Worm (Caenorhabditis elegans) whole organism, L1 larva: ENCODE measurements around the gene T27D12.1.
A peak's percentile ranks its signal among the peaks of the same experiment; 100 is the strongest.

Source experiments
- C34B4.2 ChIP-seq: sonication (generic microtip); optimal IDR thresholded peaks from 2 replicates; lab custom pipeline; 2017; ENCODE audit warnings: mild to moderate bottlenecking, missing genetic modification characterization, missing compliant biosample characterization
- Y116A8C.19 ChIP-seq: sonication (generic microtip); optimal IDR thresholded peaks from 2 replicates; lab custom pipeline; 2016; ENCODE audit warnings: missing compliant biosample characterization, missing genetic modification characterization, borderline replicate concordance
- ama-1 ChIP-seq: fragments of 150-350 bp; optimal IDR thresholded peaks from 2 replicates; lab custom pipeline; 2014
- blmp-1 ChIP-seq: fragments of 150-350 bp; optimal IDR thresholded peaks from 2 replicates; lab custom pipeline; 2014; ENCODE audit warnings: missing biosample characterization, missing genetic modification characterization
- ceh-8 ChIP-seq: fragments of 200-800 bp; sonication (Bioruptor generic); optimal IDR thresholded peaks from 2 replicates; lab custom pipeline; 2018; ENCODE audit warnings: mild to moderate bottlenecking, missing genetic modification characterization, moderate library complexity, missing compliant biosample characterization
- ceh-82 ChIP-seq, 3 experiments: fragments of 150-350 bp in 1 of 3; sonication (generic microtip) in 2 of 3; optimal IDR thresholded peaks; 2 replicates each; lab custom pipeline; 2014 to 2017; ENCODE audit warnings: missing biosample characterization in 3 of 3, missing genetic modification characterization in 3 of 3
- ceh-88 ChIP-seq: fragments of 200-800 bp; sonication (Bioruptor generic); IDR thresholded peaks from 2 replicates; pipeline ENCODE4 v1.3.6; 2022; ENCODE audit warnings: missing genetic modification characterization, missing compliant biosample characterization
- ces-1 ChIP-seq: fragments of 150-350 bp; optimal IDR thresholded peaks from 2 replicates; lab custom pipeline; 2014; ENCODE audit warnings: missing biosample characterization, missing genetic modification reagents, missing genetic modification characterization
- dsc-1 ChIP-seq: sonication (generic microtip); optimal IDR thresholded peaks from 2 replicates; lab custom pipeline; 2016; ENCODE audit warnings: mild to moderate bottlenecking, missing genetic modification characterization, missing compliant biosample characterization
- egl-13 ChIP-seq: sonication (generic microtip); optimal IDR thresholded peaks from 2 replicates; lab custom pipeline; 2016; ENCODE audit warnings: missing genotype, missing genetic modification reagents, missing genetic modification characterization, missing compliant biosample characterization
- egl-27 ChIP-seq, 2 experiments: fragments of 150-350 bp in 1 of 2; sonication (generic microtip); optimal IDR thresholded peaks; 3 replicates each; lab custom pipeline; 2017 to 2018; ENCODE audit warnings: missing biosample characterization in 2 of 2, missing genetic modification characterization in 2 of 2, missing genetic modification reagents in 2 of 2
- elt-2 ChIP-seq: sonication (generic microtip); optimal IDR thresholded peaks from 2 replicates; lab custom pipeline; 2016; ENCODE audit warnings: missing genetic modification characterization, mild to moderate bottlenecking, inconsistent platforms, missing compliant biosample characterization, missing genetic modification reagents
- elt-3 ChIP-seq, 6 experiments: fragments of 150-350 bp in 1 of 6; sonication (generic microtip); optimal IDR thresholded peaks; 2 replicates each; lab custom pipeline; 2017 to 2018; ENCODE audit warnings: missing biosample characterization in 6 of 6, missing genetic modification characterization in 6 of 6, inconsistent platforms in 1 of 6
- fkh-10 ChIP-seq: sonication (generic microtip); optimal IDR thresholded peaks from 2 replicates; lab custom pipeline; 2017; ENCODE audit warnings: missing biosample characterization, missing genetic modification reagents, missing genetic modification characterization
- fos-1 ChIP-seq: fragments of 150-350 bp; optimal IDR thresholded peaks from 2 replicates; lab custom pipeline; 2014; ENCODE audit warnings: missing biosample characterization, missing genetic modification characterization
- grh-1 ChIP-seq: fragments of 200-800 bp; sonication (Bioruptor generic); IDR thresholded peaks from 2 replicates; pipeline ENCODE4 v1.3.6; 2022; ENCODE audit warnings: missing genetic modification reagents, missing genetic modification characterization, missing compliant biosample characterization
- hlh-17 ChIP-seq: fragments of 200-800 bp; sonication (Bioruptor generic); optimal IDR thresholded peaks from 2 replicates; lab custom pipeline; 2018; ENCODE audit warnings: missing genetic modification characterization, mild to moderate bottlenecking, missing compliant biosample characterization, moderate library complexity, borderline replicate concordance
- hpl-2 ChIP-seq: fragments of 150-350 bp; optimal IDR thresholded peaks from 2 replicates; lab custom pipeline; 2014; ENCODE audit warnings: missing biosample characterization, missing genetic modification reagents, missing genetic modification characterization
- irx-1 ChIP-seq: sonication (generic microtip); optimal IDR thresholded peaks from 2 replicates; lab custom pipeline; 2016; ENCODE audit warnings: missing genetic modification characterization, missing compliant biosample characterization
- isw-1 ChIP-seq: fragments of 200-800 bp; sonication (Bioruptor generic); IDR thresholded peaks from 2 replicates; pipeline ENCODE4 v1.3.6; 2022; ENCODE audit warnings: missing genetic modification characterization, missing compliant biosample characterization
- jun-1 ChIP-seq: fragments of 150-350 bp; optimal IDR thresholded peaks from 2 replicates; lab custom pipeline; 2014; ENCODE audit warnings: missing biosample characterization, missing genetic modification reagents, missing genetic modification characterization
- lin-14 ChIP-seq: fragments of 200-800 bp; sonication (Bioruptor generic); optimal IDR thresholded peaks from 2 replicates; lab custom pipeline; 2018; ENCODE audit warnings: mild to moderate bottlenecking, missing genetic modification characterization, moderate library complexity, missing compliant biosample characterization
- lin-15B ChIP-seq: fragments of 150-350 bp; sonication (generic microtip); optimal IDR thresholded peaks from 3 replicates; lab custom pipeline; 2014; ENCODE audit warnings: missing biosample characterization, missing genetic modification characterization
- lin-35 ChIP-seq, 2 experiments: fragments of 150-350 bp; optimal IDR thresholded peaks; 2 replicates each; lab custom pipeline; 2014; ENCODE audit warnings: missing biosample characterization in 2 of 2, missing genetic modification characterization in 2 of 2, missing genetic modification reagents in 2 of 2
- lin-39 ChIP-seq: fragments of 150-350 bp; optimal IDR thresholded peaks from 2 replicates; lab custom pipeline; 2014; ENCODE audit warnings: missing biosample characterization, missing genetic modification reagents, missing genetic modification characterization
- lir-3 ChIP-seq: sonication (generic microtip); optimal IDR thresholded peaks from 2 replicates; lab custom pipeline; 2016; ENCODE audit warnings: mild to moderate bottlenecking, missing genetic modification characterization, moderate library complexity, missing compliant biosample characterization; ENCODE audit not compliant: poor library complexity
- lsy-2 ChIP-seq, 2 experiments: fragments of 150-350 bp; optimal IDR thresholded peaks; 2 replicates each; lab custom pipeline; 2014; ENCODE audit warnings: missing biosample characterization in 2 of 2, missing genetic modification characterization in 2 of 2
- mep-1 ChIP-seq: fragments of 150-350 bp; optimal IDR thresholded peaks from 2 replicates; lab custom pipeline; 2014; ENCODE audit warnings: missing biosample characterization, missing genetic modification characterization
- nhr-19 ChIP-seq: fragments of 200-800 bp; sonication (Bioruptor generic); conservative IDR thresholded peaks from 2 replicates; pipeline ENCODE4 v1.3.6; 2022; ENCODE audit warnings: missing genetic modification characterization, missing compliant biosample characterization
- nhr-20 ChIP-seq: sonication (generic microtip); optimal IDR thresholded peaks from 2 replicates; lab custom pipeline; 2016; ENCODE audit warnings: mild to moderate bottlenecking, missing genetic modification characterization, missing compliant biosample characterization
- nhr-237 ChIP-seq: fragments of 150-350 bp; optimal IDR thresholded peaks from 2 replicates; lab custom pipeline; 2014; ENCODE audit warnings: missing biosample characterization, missing genetic modification characterization
- nhr-47 ChIP-seq: sonication (generic microtip); optimal IDR thresholded peaks from 2 replicates; lab custom pipeline; 2016; ENCODE audit warnings: mild to moderate bottlenecking, missing genetic modification characterization, moderate library complexity, missing compliant biosample characterization
- nhr-71 ChIP-seq: sonication (generic microtip); optimal IDR thresholded peaks from 2 replicates; lab custom pipeline; 2016; ENCODE audit warnings: mild to moderate bottlenecking, missing genetic modification characterization, moderate library complexity, missing compliant biosample characterization
- nhr-76 ChIP-seq: sonication (generic microtip); optimal IDR thresholded peaks from 2 replicates; lab custom pipeline; 2017; ENCODE audit warnings: missing biosample characterization, missing genetic modification characterization
- nhr-84 ChIP-seq: sonication (generic microtip); optimal IDR thresholded peaks from 2 replicates; lab custom pipeline; 2017; ENCODE audit warnings: missing biosample characterization, missing genetic modification characterization
- nhr-85 ChIP-seq: sonication (generic microtip); peaks from one replicate; lab custom pipeline; 2016; ENCODE audit warnings: missing genetic modification characterization, inconsistent platforms, missing compliant biosample characterization
- nhr-90 ChIP-seq: sonication (generic microtip); optimal IDR thresholded peaks from 2 replicates; lab custom pipeline; 2016; ENCODE audit warnings: mild to moderate bottlenecking, missing genetic modification characterization, missing compliant biosample characterization; ENCODE audit not compliant: poor library complexity
- pqm-1 ChIP-seq: sonication (generic microtip); optimal IDR thresholded peaks from 3 replicates; lab custom pipeline; 2017; ENCODE audit warnings: missing biosample characterization, missing genetic modification characterization
- rnt-1 ChIP-seq: sonication (generic microtip); optimal IDR thresholded peaks from 2 replicates; lab custom pipeline; 2016; ENCODE audit warnings: mild to moderate bottlenecking, missing genetic modification characterization, moderate library complexity, missing compliant biosample characterization
- snpc-4 ChIP-seq: fragments of 150-350 bp; optimal IDR thresholded peaks from 2 replicates; lab custom pipeline; 2014; ENCODE audit warnings: missing biosample characterization, missing genetic modification characterization
- sptf-1 ChIP-seq: fragments of 150-350 bp; optimal IDR thresholded peaks from 2 replicates; lab custom pipeline; 2014; ENCODE audit warnings: missing biosample characterization, missing genetic modification characterization
- sup-37 ChIP-seq: fragments of 200-800 bp; sonication (Bioruptor generic); optimal IDR thresholded peaks from 2 replicates; lab custom pipeline; 2018; ENCODE audit warnings: mild to moderate bottlenecking, missing genetic modification characterization, missing compliant biosample characterization
- tbx-2 ChIP-seq: sonication (generic microtip); optimal IDR thresholded peaks from 2 replicates; lab custom pipeline; 2016; ENCODE audit warnings: missing genetic modification characterization, missing compliant biosample characterization
- unc-62 ChIP-seq: fragments of 150-350 bp; optimal IDR thresholded peaks from 2 replicates; lab custom pipeline; 2014; ENCODE audit warnings: missing biosample characterization, missing genetic modification reagents, missing genetic modification characterization
- unc-86 ChIP-seq: sonication (generic microtip); optimal IDR thresholded peaks from 2 replicates; lab custom pipeline; 2016; ENCODE audit warnings: missing genetic modification characterization, missing compliant biosample characterization
- unc-98 ChIP-seq: fragments of 200-800 bp; sonication (Bioruptor generic); IDR thresholded peaks from 2 replicates; pipeline ENCODE4 v1.3.6; 2022; ENCODE audit warnings: missing genetic modification characterization, missing compliant biosample characterization
- vab-15 ChIP-seq: sonication (generic microtip); optimal IDR thresholded peaks from 2 replicates; lab custom pipeline; 2017; ENCODE audit warnings: missing genotype, mild to moderate bottlenecking, missing genetic modification characterization, missing compliant biosample characterization
- xbp-1 ChIP-seq: sonication (generic microtip); optimal IDR thresholded peaks from 2 replicates; lab custom pipeline; 2016; ENCODE audit warnings: missing genetic modification characterization, missing compliant biosample characterization
- zag-1 ChIP-seq: fragments of 150-350 bp; optimal IDR thresholded peaks from 2 replicates; lab custom pipeline; 2014; ENCODE audit warnings: missing biosample characterization, missing genetic modification characterization
- ztf-11 ChIP-seq, 2 experiments: sonication (generic microtip); optimal IDR thresholded peaks; 2 replicates each; lab custom pipeline; 2016 to 2017; ENCODE audit warnings: missing genetic modification characterization in 2 of 2, missing biosample characterization in 1 of 2, missing compliant biosample characterization in 1 of 2
- ztf-4 ChIP-seq: fragments of 150-350 bp; optimal IDR thresholded peaks from 2 replicates; lab custom pipeline; 2014; ENCODE audit warnings: missing biosample characterization, missing genetic modification characterization

The T27D12.1 gene

DNA sequence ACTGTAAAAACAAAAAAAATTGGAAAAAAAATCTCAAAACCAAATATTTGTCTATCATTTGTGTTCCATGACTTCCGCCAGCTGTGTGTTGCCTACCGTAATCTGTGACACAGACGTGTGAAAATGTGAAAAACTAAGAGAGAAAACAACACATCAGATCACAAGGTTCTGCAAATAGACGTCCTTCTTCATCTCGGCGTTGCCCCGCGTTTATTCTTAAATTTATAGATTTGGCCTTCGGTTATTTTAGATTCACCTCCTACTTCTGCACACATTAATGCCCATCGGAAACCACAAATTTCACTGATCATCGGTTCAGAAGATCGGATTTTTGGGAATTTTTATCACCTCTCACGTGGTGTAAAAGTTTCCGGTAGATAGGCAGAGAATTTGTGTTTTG lies 3.3 kb upstream of the T27D12.1 start (continued):
- TF ChIP-seq nhr-20, result peak; percentile 60
- no peak for TF ChIP-seq ztf-11 (tag; optimal IDR thresholded peaks at IDR 0.05; lab: Kevin White, UChicago)
- TF ChIP-seq nhr-71 (tag; lab: Kevin White, UChicago), result peak; percentile 64
- no peak for TF ChIP-seq vab-15 (tag; lab: Kevin White, UChicago)
- TF ChIP-seq lsy-2 (tag; optimal IDR thresholded peaks at IDR 0.05; lab: Kevin White, UChicago), result peak in 1 of 2 experiments; percentile 18
- peak; percentile 89 for TF ChIP-seq nhr-85 (tag; lab: Kevin White, UChicago)

DNA sequence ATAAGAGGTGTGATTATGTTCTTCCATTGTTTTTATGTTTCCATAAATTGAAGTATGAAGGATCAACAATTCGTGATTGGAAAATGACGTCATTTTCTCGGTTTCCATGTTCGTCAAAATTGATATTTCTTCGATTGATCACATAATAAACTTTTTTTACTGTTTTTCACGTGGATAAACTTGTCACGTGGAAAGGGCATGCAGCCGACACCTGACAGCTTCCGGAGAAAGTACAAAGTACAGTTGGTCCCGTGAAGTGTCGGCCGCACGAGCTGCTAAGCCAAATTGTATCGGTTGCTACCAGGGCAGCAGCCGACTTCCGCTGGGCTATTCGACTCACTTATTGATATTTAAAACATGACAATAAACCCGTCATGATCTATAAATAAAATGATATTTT lies 764 bp upstream of the T27D12.1 start:
- TF ChIP-seq fkh-10 (GFP tag; lab: Kevin White, UChicago) (no peak), ces-1 (GFP tag; lab: Kevin White, UChicago) (no peak), egl-13 (tag; lab: Kevin White, UChicago) (no peak), unc-98 (GFP tag; lab: Robert Waterston, UW) (no peak), unc-62 (GFP tag; lab: Kevin White, UChicago) (no peak), blmp-1 (no peak), nhr-71 (tag; lab: Kevin White, UChicago) (peak; percentile 57), lin-39 (no peak), nhr-76 (tag; lab: Kevin White, UChicago) (no peak), lin-14 (GFP tag; lab: Kevin White, UChicago) (peak; percentile 35), pqm-1 (tag; lab: Kevin White, UChicago) (no peak), irx-1 (tag; lab: Kevin White, UChicago) (no peak), nhr-90 (tag; lab: Kevin White, UChicago) (peak; percentile 59), ceh-8 (GFP tag; lab: Kevin White, UChicago) (no peak), nhr-84 (tag; lab: Kevin White, UChicago) (no peak), xbp-1 (no peak), zag-1 (tag; lab: Kevin White, UChicago) (no peak), tbx-2 (tag; lab: Kevin White, UChicago) (no peak), mep-1 (tag; lab: Kevin White, UChicago) (no peak), nhr-237 (tag; lab: Kevin White, UChicago) (no peak), elt-2 (tag; lab: Kevin White, UChicago) (no peak), nhr-19 (0 out of 2 replicates have a peak, but pooled peaks have one; percentile 21), rnt-1 (tag; lab: Kevin White, UChicago) (no peak), isw-1 (no peak), dsc-1 (no peak), elt-3 (tag; optimal IDR thresholded peaks at IDR 0.05; lab: Kevin White, UChicago) (no peak), Y116A8C.19 (tag; lab: Kevin White, UChicago) (no peak), unc-86 (tag; lab: Kevin White, UChicago) (no peak), ceh-88 (GFP tag; lab: Robert Waterston, UW) (no peak), fos-1 (tag; lab: Kevin White, UChicago) (no peak), hlh-17 (GFP tag; lab: Kevin White, UChicago) (no peak), nhr-20 (peak; percentile 50), lir-3 (tag; lab: Kevin White, UChicago) (no peak), sptf-1 (tag; lab: Kevin White, UChicago) (no peak), snpc-4 (tag; lab: Kevin White, UChicago) (peak; percentile 80), grh-1 (0 out of 2 replicates have a peak, but pooled peaks have one; percentile 14), hpl-2 (GFP tag; lab: Kevin White, UChicago) (no peak), vab-15 (tag; lab: Kevin White, UChicago) (no peak), ceh-82 (tag; optimal IDR thresholded peaks at IDR 0.05; lab: Kevin White, UChicago) (no peak), lin-35 (GFP tag; optimal IDR thresholded peaks at IDR 0.05; lab: Kevin White, UChicago) (no peak), ztf-4 (tag; lab: Kevin White, UChicago) (no peak), sup-37 (GFP tag; lab: Kevin White, UChicago) (no peak), ama-1 (lab: Kevin White, UChicago) (no peak), egl-27 (tag; optimal IDR thresholded peaks at IDR 0.05; lab: Kevin White, UChicago) (no peak), nhr-47 (tag; lab: Kevin White, UChicago) (peak; percentile 40), jun-1 (tag; lab: Kevin White, UChicago) (no peak), nhr-85 (tag; lab: Kevin White, UChicago) (peak; percentile 90), lin-15B (tag; lab: Kevin White, UChicago) (no peak), C34B4.2 (tag; lab: Kevin White, UChicago) (no peak)
